Worm (Caenorhabditis elegans) whole organism, midembryonic: ENCODE results near the gene C47E8.3.

Experiments
- flt-1 ChIP-seq: fragments of 200-800 bp; sonication (Bioruptor generic); IDR thresholded peaks from 2 replicates; pipeline ENCODE4 v1.3.6; 2022; ENCODE audit warnings: missing genetic modification characterization, missing compliant biosample characterization
- klf-2 ChIP-seq: fragments of 200-800 bp; sonication (Bioruptor generic); conservative IDR thresholded peaks from 2 replicates; pipeline ENCODE4 v1.3.6; 2022; ENCODE audit warnings: missing genetic modification reagents, missing genetic modification characterization, missing compliant biosample characterization
- med-1 ChIP-seq: sonication (generic microtip); optimal IDR thresholded peaks from 2 replicates; lab custom pipeline; 2017; ENCODE audit warnings: missing genetic modification characterization, mild to moderate bottlenecking, missing compliant biosample characterization, antibody characterized with exemption, missing genetic modification reagents; ENCODE audit not compliant: insufficient read depth
- tab-1 ChIP-seq: fragments of 200-800 bp; sonication (Bioruptor generic); IDR thresholded peaks from 2 replicates; pipeline ENCODE4 v1.3.6; 2022; ENCODE audit warnings: missing genetic modification characterization, missing compliant biosample characterization

DNA sequence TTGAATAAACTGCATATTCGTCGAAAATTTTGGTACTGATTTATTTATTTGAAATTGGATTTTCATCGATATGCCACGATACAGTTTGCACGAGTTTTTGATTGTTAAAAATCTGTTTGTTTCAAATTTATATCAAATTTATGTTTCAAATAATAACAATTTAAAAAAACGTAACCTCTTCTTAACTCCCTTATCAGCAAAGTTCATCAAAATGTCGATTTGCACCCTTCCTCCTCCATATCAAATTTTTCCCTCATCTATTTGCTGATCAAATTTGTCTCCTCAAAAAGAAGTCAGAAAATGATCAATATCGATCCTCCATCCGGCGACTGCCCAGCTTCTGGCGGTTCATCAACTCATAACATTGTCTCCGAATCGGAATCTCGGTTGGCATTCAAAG lies 31.0 kb downstream of the C47E8.3 start, which contains the start of gene ssp-33:
- TF ChIP-seq med-1 (GFP tag; lab: Kevin White, UChicago): no peak
- no peak for TF ChIP-seq tab-1 (GFP tag; lab: Robert Waterston, UW)
- no peak for TF ChIP-seq flt-1 (GFP tag; lab: Robert Waterston, UW)
- TF ChIP-seq klf-2 (GFP tag; lab: Robert Waterston, UW): no peak
